Worm (Caenorhabditis elegans): ENCODE data around the gene Y54G2A.28.

Gene Y54G2A.28

DNA sequence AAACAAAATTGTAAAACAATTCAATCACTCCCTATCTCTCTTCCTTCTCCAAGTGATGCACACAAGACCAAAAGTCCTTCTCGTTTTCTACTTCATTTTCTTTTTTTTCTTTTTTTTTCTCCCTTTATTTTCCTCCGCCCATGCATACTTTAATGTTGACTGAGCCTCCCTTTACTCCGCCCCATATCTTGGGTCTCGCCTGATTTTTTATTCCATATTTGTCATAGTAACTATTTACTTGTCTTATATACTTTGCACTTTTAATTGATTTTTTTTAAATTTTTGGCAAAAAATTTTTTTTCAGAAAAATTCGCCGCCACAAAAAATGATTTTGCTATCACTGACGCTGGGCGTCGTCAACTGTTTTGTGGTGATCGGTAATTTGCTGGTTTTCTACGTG is 52.4 kb downstream of the Y54G2A.28 start, which contains the start of gene ser-6 (continued):
- TF ChIP-seq ztf-6 (GFP tag; IDR thresholded peaks at IDR 0.05) (no peak), ceh-40 (GFP tag; IDR thresholded peaks at IDR 0.05) (no peak)
